Worm (Caenorhabditis elegans) whole organism, dauer: ENCODE results near the gene R160.2.

Experiments used
- unc-62 ChIP-seq: sonication (generic microtip); optimal IDR thresholded peaks from 2 replicates; lab custom pipeline; 2017; ENCODE audit warnings: missing biosample characterization, missing genetic modification reagents, missing genetic modification characterization

The R160.2 gene

DNA sequence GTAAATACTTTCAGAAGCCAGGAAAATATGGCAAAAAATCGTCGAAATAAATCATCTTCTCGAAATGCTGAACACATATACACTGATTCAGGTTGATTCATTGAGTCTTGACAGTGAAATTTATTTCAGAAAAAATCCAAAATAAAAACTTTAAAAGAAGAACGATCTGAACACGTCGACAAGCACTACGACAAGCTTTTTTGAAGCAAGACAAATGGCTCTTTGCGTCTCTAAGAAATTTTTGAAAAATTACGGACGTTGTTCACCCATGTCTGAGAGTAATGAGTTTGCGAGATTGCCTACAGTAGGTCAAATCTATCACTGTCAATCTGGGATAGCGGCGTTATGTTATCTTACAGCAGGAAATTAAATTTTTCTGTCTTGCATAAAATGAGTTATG lies at the start of gene R160.2:
Gene R160.2 (minus strand): TSS at position 101 of the 400 bp plus-strand sequence.
- no peak for TF ChIP-seq unc-62

DNA sequence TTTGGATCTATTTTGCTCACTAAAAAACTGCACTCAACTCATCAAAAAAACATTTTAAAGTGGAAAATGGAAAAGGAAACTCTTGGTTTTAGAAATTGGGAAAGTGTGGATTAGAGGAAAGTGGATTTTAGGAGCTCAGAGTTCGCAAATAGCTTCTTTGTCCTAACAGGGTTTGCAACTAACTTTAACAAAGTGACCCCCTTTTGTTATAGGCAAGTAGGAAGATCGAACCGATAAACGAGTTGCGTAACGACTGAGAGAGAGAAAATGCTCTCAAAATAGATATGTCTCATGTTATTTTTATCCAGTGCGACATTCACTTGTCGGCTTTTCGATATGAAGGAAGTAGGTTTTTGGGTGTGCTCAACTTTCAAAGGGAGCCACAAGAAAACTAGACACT lies 49.8 kb upstream of the R160.2 start:
- TF ChIP-seq unc-62, result no peak

DNA sequence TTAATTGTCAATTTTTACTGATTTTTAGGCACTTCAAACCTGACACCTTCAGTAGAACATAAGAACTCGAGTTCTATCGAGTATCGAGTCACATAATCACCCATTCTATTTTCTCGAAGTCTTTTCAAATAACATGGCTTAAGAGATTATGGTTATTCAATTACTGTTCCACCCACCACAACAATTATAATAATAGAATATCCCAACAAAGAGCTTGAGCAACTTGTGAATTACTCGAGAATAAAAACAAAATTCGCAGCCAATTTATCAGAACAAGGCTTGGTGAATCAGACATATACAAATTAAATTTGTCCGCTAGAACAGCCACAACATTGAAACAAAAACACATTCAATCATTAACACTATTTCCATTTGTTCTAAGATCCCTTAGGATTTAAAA lies 47.6 kb upstream of the R160.2 start:
- no peak for TF ChIP-seq unc-62

DNA sequence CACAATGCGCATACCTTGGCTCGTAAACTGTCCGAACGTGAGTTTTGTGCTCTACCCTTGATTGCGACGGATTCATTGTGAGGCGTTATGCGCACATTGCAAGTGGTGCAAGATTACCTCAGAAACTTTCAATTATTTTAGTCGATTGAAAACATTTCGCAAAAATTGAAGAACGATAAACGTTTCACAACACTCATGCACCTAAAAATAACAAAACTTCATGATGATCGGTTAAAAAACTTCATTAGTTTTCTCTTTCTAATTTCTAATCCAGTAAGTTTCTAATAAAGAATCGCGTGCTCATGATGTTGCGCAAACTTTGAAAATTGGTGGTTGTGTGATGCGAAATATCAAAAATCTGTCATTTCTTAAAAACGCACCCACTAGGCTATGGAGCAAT lies 42.0 kb upstream of the R160.2 start, which contains the start of gene dop-1:
Gene dop-1 (minus strand): TSS at position 101 of the 400 bp plus-strand sequence.
- TF ChIP-seq unc-62, result no peak

DNA sequence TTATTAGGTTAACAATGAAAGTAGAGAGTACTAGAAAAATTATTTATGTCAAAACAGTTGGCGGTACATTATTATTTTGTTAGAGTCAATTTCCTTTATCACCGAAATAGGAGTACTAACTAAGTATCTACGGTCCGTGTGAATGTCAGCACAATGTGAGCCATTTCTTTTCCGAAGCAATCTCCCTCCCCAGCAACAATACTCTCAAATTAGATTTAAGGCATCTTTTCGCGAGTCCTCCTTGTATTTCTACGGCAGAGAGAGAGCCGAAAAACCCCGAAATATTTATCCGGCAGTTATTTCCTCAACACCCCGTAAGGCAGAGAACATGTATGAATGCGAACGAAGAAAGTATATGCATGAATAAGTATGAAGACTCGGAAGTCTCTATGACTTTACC lies 38.6 kb upstream of the R160.2 start:
- no peak for TF ChIP-seq unc-62

DNA sequence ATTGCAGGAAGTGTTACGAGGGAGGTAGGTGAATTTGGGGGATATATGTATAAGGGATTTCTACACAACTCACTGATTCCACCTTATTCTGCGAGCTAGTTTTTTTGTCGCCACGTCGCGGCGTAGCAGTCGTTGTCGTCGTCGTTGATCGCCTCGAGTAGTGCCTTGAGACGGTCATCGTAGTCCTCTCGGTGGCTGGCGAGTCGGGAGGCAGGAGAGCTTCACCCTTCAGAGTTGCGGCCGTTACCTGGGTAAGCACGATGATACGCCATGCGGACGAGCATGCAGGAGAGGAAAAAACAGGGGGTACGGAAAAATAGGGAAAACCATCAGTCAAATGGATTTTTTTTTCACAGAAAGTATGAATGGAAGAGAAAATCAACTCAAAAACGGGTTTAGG lies 36.5 kb upstream of the R160.2 start:
- no peak for TF ChIP-seq unc-62

DNA sequence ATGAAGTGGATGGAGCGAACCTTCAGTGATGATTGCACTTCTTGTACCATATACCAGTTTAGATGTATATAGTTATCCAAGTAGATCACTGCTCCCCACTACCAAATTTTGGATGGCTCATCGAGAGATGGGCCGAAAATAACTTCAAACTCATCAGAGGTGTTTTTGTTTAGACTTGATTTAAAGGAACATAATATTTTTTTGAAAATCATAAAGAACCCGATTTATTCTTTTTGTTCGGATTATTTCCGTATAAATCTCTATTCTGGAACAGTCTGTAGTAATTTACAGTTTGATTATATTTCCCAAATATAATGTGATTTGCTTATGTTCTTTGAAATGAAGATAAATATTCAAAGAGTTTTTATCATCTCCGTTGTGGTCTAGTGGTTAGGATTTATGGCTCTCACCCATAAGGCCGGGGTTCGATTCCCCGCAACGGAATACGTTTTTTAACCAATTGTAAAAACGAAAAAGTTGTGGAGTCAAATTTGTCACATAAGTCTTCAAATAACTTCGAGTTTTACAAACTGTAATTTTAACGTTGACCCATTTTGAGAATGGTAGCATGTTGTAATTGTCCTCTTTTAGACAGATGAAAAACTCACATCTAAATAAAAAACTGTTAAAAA lies 33.7 kb upstream of the R160.2 start:
- TF ChIP-seq unc-62, result no peak

DNA sequence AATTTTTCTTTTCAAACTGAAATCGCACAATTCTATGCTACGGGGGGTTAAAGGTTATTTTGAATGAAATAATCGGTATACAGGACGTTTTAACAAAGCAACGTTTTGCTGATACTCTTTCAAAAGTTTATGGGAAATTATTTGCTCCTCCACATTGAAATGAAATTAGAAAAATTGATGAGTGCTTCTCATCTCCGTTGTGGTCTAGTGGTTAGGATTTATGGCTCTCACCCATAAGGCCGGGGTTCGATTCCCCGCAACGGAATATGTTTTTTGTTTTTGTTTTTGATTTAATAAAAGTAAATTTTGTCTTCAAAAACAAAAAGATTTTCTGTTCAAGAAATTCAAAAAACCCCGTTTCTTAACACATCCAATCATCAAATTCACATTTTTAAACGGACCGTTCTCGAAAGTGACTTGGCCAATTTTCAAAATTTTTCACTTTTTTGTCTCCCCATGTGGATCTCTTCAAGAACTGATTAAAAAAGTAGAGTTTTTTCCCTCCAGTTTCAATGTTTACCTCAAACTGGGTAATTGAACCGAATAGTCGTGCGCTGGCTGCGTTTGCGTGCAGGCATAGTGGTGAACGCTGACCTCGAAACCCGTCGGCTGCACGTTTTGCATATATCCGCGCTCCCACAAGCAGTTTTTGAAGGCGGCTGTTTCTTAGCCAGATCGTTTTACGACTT lies 33.0 kb upstream of the R160.2 start:
- no peak for TF ChIP-seq unc-62

DNA sequence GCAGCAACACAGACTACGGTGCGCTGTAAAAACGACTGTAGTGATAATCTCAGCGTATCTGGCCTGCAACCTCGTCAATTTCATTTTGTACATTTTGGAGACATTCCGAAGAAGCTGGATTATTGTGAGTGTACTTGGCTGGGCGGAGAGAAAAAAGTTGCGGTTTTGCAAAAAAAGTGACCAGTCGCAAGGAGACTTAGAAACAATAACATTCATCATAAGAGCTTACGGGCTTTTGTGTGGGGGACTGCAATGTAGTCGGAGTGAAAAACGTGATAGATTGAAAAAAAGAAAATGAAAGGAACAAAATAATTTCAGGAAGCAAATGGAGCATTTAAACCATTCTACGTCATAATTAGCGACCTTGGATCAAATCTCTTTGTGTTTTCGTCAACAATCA lies 31.8 kb upstream of the R160.2 start:
- no peak for TF ChIP-seq unc-62

DNA sequence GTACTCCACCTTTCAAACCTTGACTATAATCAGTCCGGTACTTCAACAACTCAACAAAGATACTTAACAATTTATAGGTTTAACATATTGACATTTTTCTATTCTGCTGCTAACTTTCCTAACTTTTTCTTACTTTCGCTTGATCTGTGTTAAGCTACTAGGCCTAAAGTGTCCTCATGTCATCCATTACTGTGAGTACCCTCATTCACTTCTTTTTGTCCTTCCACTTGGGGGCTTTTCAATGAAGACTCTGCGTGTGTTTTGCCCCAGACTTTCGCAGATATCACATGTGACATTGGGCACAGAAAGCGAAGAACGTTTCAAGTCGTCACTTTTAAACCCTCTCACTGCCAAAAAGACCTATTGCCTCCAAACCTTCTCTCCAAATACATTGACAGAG lies 28.0 kb upstream of the R160.2 start:
- no peak for TF ChIP-seq unc-62

DNA sequence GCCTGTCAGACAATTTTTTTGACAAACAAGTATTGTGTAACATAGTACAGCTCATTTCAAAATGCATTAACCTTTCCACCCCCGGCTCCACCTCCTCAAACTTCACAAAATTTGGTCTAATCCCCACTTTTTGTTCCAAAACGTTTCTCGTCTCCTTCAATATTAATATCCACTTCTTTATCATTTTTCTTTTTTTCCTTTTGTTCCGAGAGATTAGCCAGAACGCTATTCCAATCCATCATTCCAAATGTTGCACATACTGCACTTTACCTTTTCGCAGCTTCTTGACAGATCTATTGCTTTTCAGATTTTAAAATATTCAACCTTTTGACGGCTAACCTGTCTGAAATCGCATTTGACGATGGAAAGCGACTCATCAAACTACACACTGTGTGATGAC lies 26.2 kb upstream of the R160.2 start, which contains the start of gene D1079.1:
Gene D1079.1 (plus strand): TSS at position 301 of the 400 bp plus-strand sequence.
- TF ChIP-seq unc-62, result no peak

DNA sequence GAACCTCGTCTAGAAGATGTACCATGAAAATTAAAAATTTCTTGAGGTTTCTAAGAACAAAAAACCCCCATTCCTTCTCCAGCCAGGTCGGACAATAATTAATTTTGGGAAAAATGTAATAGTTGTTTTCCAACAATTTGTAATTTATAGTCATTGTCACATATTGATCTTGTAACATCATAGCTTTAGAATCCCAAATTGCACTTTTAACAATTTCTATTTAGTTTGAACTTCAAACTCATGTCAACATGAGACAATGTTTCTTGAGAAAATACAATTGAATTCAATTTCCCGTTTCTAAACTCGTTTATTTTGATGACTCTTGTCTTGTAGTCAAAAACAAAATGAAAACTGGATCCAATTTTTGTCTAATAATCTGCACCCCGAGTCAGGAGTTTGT lies 23.6 kb upstream of the R160.2 start:
- TF ChIP-seq unc-62, result no peak

DNA sequence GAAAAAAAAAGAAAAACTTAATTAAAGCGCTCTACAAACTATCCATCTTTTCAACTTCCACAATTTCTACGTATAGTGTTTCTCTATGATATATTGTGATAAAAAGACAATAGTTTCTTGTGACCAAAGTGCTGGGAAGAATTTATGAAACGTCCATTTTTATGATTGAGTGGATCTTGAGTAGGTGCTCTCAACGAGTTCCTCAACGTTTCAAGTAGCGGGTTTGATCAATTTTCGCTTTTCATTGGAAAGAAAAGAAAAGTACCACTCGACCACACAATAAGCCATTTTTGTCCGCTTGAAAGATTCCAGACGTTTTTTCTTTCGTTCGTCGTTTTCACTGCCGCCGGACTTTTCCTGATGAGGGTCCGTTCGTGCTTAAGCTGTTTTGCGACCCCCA lies 20.8 kb upstream of the R160.2 start:
- TF ChIP-seq unc-62, result no peak

DNA sequence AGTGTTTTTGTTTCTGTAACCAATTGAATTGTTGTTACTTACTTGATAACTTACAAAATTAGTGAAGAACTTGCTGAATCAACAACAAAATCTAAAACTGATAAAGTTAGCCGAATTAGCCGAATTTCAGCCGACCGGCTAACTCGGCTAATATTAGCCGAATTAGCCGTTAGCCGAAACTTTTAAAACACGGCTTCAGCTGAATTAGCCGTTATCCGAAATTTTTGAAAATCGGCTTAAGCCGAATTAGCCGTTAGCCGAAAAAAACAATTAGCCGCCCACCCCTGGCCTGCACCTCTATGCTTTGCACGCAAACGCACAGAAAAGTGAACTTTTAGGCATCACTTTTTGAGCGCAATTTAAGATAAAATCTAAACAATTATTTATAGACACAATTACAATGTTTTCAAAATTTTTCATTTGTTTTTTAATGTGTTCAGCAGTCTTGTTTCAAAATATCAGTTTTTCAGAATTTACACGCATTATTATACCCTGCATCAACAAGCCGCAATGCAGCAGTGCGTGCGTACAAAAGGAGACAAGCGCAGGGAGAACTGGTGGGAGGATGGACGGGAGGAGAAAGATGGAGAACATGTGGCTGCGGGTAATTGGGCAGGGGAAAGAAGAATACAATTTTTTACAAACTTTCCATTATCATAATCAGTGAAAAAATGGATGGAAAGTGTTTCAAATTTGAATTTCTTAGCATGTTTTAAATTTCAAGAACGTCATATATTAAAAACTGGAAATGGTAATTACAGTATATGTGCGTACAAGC lies 18.6 kb upstream of the R160.2 start:
- no peak for TF ChIP-seq unc-62

DNA sequence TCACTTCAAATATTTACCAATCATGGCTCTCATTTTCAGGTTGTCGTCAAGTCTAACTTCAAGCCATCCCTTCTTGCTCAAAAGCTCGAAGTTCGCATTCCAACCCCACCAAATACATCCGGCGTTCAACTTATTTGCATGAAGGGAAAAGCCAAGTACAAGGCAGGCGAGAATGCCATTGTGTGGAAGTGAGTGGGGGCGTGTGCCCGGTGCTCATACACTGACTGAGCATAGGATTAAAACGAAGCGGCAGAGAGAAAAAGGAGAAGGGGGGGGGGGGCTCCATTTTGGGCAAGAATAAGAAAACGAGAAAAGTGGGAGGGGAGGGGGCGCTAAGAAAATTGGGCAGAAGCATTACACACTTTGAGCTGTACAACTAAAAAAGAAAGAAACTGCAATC lies 15.0 kb upstream of the R160.2 start:
- no peak for TF ChIP-seq unc-62

DNA sequence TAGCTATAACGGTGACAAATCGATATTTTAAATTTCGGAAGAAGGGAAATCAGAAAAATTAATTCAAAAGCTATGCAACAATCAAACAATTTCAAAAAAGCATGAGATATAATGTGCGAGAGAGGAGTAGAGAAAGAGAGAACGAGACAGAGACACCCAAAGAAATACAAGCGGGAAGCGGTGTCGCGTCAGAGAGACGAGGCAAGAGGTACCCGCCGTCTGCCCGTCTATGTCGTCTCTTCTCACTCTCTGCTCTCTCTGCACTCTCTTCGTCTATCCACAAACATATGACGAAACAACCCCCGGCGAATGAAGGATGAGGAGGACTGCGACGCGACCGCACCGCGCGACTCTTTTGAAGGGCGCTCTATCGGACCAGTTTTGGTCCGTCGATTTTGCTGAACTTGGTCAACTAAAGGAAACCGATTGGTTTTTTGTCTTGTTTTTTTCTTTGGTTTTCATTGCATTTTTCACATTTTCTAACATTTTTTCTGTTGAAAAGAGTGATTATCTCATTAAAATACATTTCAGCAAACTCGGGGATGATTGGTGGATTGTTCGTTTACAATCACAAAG lies 12.2 kb upstream of the R160.2 start, which contains the start of gene dpy-23:
Gene dpy-23 (plus strand): TSS at position 526 of the 576 bp plus-strand sequence.
- no peak for TF ChIP-seq unc-62

DNA sequence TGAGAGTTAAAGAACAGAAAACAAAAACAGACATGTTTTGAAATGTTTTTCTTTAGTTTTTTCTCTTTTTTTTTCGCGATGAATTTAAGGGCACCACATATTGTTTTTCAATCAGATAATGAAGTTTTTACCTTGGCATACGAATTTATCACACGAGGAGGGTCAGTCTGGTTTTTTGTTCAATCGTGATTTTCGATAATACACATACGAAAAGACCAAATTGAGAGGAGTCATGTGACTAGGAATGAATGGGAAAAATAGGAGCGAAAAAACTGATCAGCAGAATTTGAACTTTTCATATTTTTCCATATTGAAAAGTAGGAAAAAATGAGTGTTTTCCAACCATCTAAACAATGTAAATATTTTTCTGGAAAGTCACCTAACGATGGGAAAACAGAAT lies 9.8 kb upstream of the R160.2 start:
- no peak for TF ChIP-seq unc-62
